Worm (Caenorhabditis elegans) whole organism, L2 larva: ENCODE data around the gene tag-342.

Experiments
- Y55F3AM.14 ChIP-seq: fragments of 200-800 bp; sonication (Bioruptor generic); optimal IDR thresholded peaks from 2 replicates; lab custom pipeline; 2018; ENCODE audit warnings: mild to moderate bottlenecking, missing genetic modification characterization, missing compliant biosample characterization
- alr-1 ChIP-seq: fragments of 150-350 bp; optimal IDR thresholded peaks from 2 replicates; lab custom pipeline; 2014; ENCODE audit warnings: missing biosample characterization, missing genetic modification characterization
- ama-1 ChIP-seq: fragments of 150-350 bp; optimal IDR thresholded peaks from 2 replicates; lab custom pipeline; 2018; ENCODE audit warnings: inconsistent platforms
- fos-1 ChIP-seq: fragments of 150-350 bp; optimal IDR thresholded peaks from 2 replicates; lab custom pipeline; 2014; ENCODE audit warnings: missing biosample characterization, missing genetic modification characterization
- lin-39 ChIP-seq: fragments of 150-350 bp; optimal IDR thresholded peaks from 2 replicates; lab custom pipeline; 2014; ENCODE audit warnings: missing biosample characterization, missing genetic modification reagents, missing genetic modification characterization
- snpc-4 ChIP-seq: fragments of 150-350 bp; optimal IDR thresholded peaks from 2 replicates; lab custom pipeline; 2014; ENCODE audit warnings: missing biosample characterization, missing genetic modification characterization
- unc-62 ChIP-seq: fragments of 150-350 bp; optimal IDR thresholded peaks from 2 replicates; lab custom pipeline; 2014; ENCODE audit warnings: missing biosample characterization, missing genetic modification reagents, missing genetic modification characterization
- ztf-11 ChIP-seq: sonication (generic microtip); optimal IDR thresholded peaks from 2 replicates; lab custom pipeline; 2017; ENCODE audit warnings: missing biosample characterization, missing genetic modification characterization

DNA sequence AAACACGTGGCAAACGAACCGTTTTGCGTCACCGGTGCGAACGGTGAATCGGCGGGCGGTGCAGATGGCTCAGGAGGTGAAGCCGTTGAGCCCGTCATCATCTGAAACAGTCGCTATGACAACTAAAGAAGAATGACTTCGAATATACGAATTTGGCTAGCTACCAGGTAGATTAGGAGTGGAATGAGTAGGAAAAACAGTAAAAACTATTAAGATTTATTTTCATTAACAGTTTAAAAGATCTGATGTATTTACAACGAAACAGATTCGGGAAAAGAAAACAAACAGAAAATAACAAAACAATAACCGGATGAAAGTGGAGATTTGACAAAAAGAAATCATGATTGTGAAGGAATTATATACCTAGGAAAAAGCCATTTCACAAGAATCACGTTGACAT, 14.0 kb upstream of the tag-342 start, which contains the start of gene F54C8.7:
- no peak for TF ChIP-seq ama-1 (lab: Kevin White, UChicago)
- TF ChIP-seq Y55F3AM.14 (GFP tag; lab: Kevin White, UChicago) = no peak
- no peak for TF ChIP-seq lin-39
- TF ChIP-seq alr-1 (tag; lab: Kevin White, UChicago) = no peak
- no peak for TF ChIP-seq fos-1 (tag; lab: Kevin White, UChicago)
- no peak for TF ChIP-seq unc-62 (GFP tag; lab: Kevin White, UChicago)
- TF ChIP-seq ztf-11 = no peak
- no peak for TF ChIP-seq snpc-4
